Fruit fly (Drosophila melanogaster) whole organism, wandering third instar larva: ENCODE results near the gene shv.
A peak's percentile ranks its signal among the peaks of the same experiment; 100 is the strongest.

Experiments used
- CG32264 ChIP-seq: fragments of 200-800 bp; sonication (Bioruptor generic); optimal IDR thresholded peaks from 2 replicates; lab custom pipeline; 2016; ENCODE audit warnings: missing biosample characterization, missing genetic modification characterization
- CG9705 ChIP-seq: fragments of 200-800 bp; sonication (Bioruptor generic); optimal IDR thresholded peaks from 2 replicates; lab custom pipeline; 2018; ENCODE audit warnings: missing biosample characterization, mild to moderate bottlenecking, missing genetic modification characterization
- CrebA ChIP-seq: fragments of 200-800 bp; sonication (Bioruptor generic); optimal IDR thresholded peaks from 2 replicates; lab custom pipeline; 2016; ENCODE audit warnings: missing biosample characterization, mild to moderate bottlenecking, missing genetic modification characterization, borderline replicate concordance
- Dfd ChIP-seq: fragments of >200 bp; optimal IDR thresholded peaks from 2 replicates; lab custom pipeline; 2017; ENCODE audit warnings: missing biosample characterization, missing genetic modification characterization
- Dif ChIP-seq: fragments of 200-275, 200-300 bp; sonication (Bioruptor generic); optimal IDR thresholded peaks from 2 replicates; lab custom pipeline; 2018; ENCODE audit warnings: missing biosample characterization, missing genetic modification characterization; ENCODE audit not compliant: partially characterized antibody
- GATAd ChIP-seq: sonication (Bioruptor generic); optimal IDR thresholded peaks from 2 replicates; lab custom pipeline; 2016; ENCODE audit warnings: missing biosample characterization, missing genetic modification characterization
- HLH106 ChIP-seq: fragments of 200-800 bp; optimal IDR thresholded peaks from 3 replicates; lab custom pipeline; 2019; ENCODE audit warnings: missing biosample characterization, mild to moderate bottlenecking, missing genetic modification characterization, moderate library complexity
- Hnf4 ChIP-seq: fragments of 200-800 bp; sonication (Bioruptor generic); optimal IDR thresholded peaks from 2 replicates; lab custom pipeline; 2016; ENCODE audit warnings: missing biosample characterization, mild to moderate bottlenecking, missing genetic modification characterization
- Hr78 ChIP-seq: fragments of >200 bp; optimal IDR thresholded peaks from 2 replicates; lab custom pipeline; 2017; ENCODE audit warnings: missing biosample characterization, missing genetic modification characterization
- Hr83 ChIP-seq: fragments of 200-300 bp; sonication (Bioruptor generic); optimal IDR thresholded peaks from 2 replicates; lab custom pipeline; 2016; ENCODE audit warnings: missing biosample characterization, mild to moderate bottlenecking, missing genetic modification characterization, moderate library complexity; ENCODE audit not compliant: poor library complexity, severe bottlenecking
- Jra ChIP-seq: sonication (Bioruptor generic); optimal IDR thresholded peaks from 2 replicates; lab custom pipeline; 2016; ENCODE audit warnings: missing biosample characterization, missing genetic modification characterization
- Mio ChIP-seq: sonication (Bioruptor generic); optimal IDR thresholded peaks from 2 replicates; lab custom pipeline; 2016; ENCODE audit warnings: missing biosample characterization, missing genetic modification characterization
- Myc ChIP-seq: fragments of >200 bp; optimal IDR thresholded peaks from 2 replicates; lab custom pipeline; 2017
- N ChIP-seq: fragments of >200 bp; optimal IDR thresholded peaks from 2 replicates; lab custom pipeline; 2018; ENCODE audit warnings: missing biosample characterization, missing external identifiers, missing genetic modification characterization
- OdsH ChIP-seq: fragments of 200-800 bp; sonication (Bioruptor generic); optimal IDR thresholded peaks from 2 replicates; lab custom pipeline; 2016; ENCODE audit warnings: missing biosample characterization, mild to moderate bottlenecking, missing genetic modification characterization
- Rel ChIP-seq, 2 experiments: fragments of 200-800 bp; sonication (Bioruptor generic) in 1 of 2; optimal IDR thresholded peaks; 2 replicates in 1 of 2; 3 replicates in 1 of 2; lab custom pipeline; 2016 to 2019; ENCODE audit warnings: mild to moderate bottlenecking in 2 of 2, missing biosample characterization in 2 of 2, missing genetic modification characterization in 2 of 2, moderate library complexity in 1 of 2
- Sp1 ChIP-seq: fragments of 200-800 bp; sonication (Bioruptor generic); optimal IDR thresholded peaks from 3 replicates; lab custom pipeline; 2019; ENCODE audit warnings: missing biosample characterization, mild to moderate bottlenecking, missing genetic modification characterization, moderate library complexity
- Vsx2 ChIP-seq: fragments of 200-300, 225-300 bp; sonication (Bioruptor generic); optimal IDR thresholded peaks from 2 replicates; lab custom pipeline; 2018; ENCODE audit warnings: missing biosample characterization, missing genetic modification characterization; ENCODE audit not compliant: partially characterized antibody
- br ChIP-seq: fragments of 200-800 bp; sonication (Bioruptor generic); optimal IDR thresholded peaks from 2 replicates; lab custom pipeline; 2016; ENCODE audit warnings: missing biosample characterization, missing genetic modification characterization
- brk ChIP-seq: fragments of 200-800 bp; sonication (Bioruptor generic); optimal IDR thresholded peaks from 2 replicates; lab custom pipeline; 2016; ENCODE audit warnings: missing biosample characterization, mild to moderate bottlenecking, missing genetic modification characterization
- dl ChIP-seq, 2 experiments: fragments of 175-275, 200-275 bp in 1 of 2; fragments of 200-275 bp in 1 of 2; sonication (Bioruptor generic); optimal IDR thresholded peaks; lab custom pipeline; 2018; ENCODE audit warnings: mild to moderate bottlenecking in 2 of 2, missing biosample characterization in 2 of 2, missing genetic modification characterization in 2 of 2, moderate library complexity in 2 of 2; ENCODE audit not compliant: partially characterized antibody in 2 of 2, insufficient read depth in 1 of 2
- dmrt93B ChIP-seq: fragments of 200-800 bp; sonication (Bioruptor generic); optimal IDR thresholded peaks from 2 replicates; lab custom pipeline; 2018; ENCODE audit warnings: missing biosample characterization, mild to moderate bottlenecking, missing genetic modification characterization
- dsf ChIP-seq: sonication (Bioruptor generic); optimal IDR thresholded peaks from 2 replicates; lab custom pipeline; 2016; ENCODE audit warnings: missing biosample characterization, missing genetic modification characterization, borderline replicate concordance
- ey ChIP-seq: fragments of 200-800 bp; sonication (Bioruptor generic); optimal IDR thresholded peaks from 2 replicates; lab custom pipeline; 2016; ENCODE audit warnings: missing biosample characterization, missing genetic modification characterization
- foxo ChIP-seq, 2 experiments: fragments of 200-800 bp; sonication (Bioruptor generic); optimal IDR thresholded peaks; 2 replicates in 1 of 2; 3 replicates in 1 of 2; lab custom pipeline; 2016 to 2017; ENCODE audit warnings: missing biosample characterization in 2 of 2, missing genetic modification characterization in 2 of 2
- fru ChIP-seq: fragments of 200-800 bp; sonication (Bioruptor generic); optimal IDR thresholded peaks from 3 replicates; lab custom pipeline; 2016; ENCODE audit warnings: missing biosample characterization, mild to moderate bottlenecking, missing genetic modification characterization
- h ChIP-seq: fragments of 200-800 bp; sonication (Bioruptor generic); optimal IDR thresholded peaks from 3 replicates; lab custom pipeline; 2016; ENCODE audit warnings: missing biosample characterization, mild to moderate bottlenecking, missing genetic modification characterization
- jim ChIP-seq: fragments of 175-275, 200-325 bp; sonication (Bioruptor generic); optimal IDR thresholded peaks from 2 replicates; lab custom pipeline; 2016; ENCODE audit warnings: missing biosample characterization, mild to moderate bottlenecking, missing genetic modification characterization
- lola ChIP-seq: fragments of >200 bp; optimal IDR thresholded peaks from 2 replicates; lab custom pipeline; 2017; ENCODE audit warnings: missing biosample characterization, missing genetic modification characterization
- psq ChIP-seq: fragments of 200-800 bp; sonication (Bioruptor generic); optimal IDR thresholded peaks from 3 replicates; lab custom pipeline; 2017; ENCODE audit warnings: missing biosample characterization, mild to moderate bottlenecking, missing genetic modification characterization, moderate library complexity
- rgr ChIP-seq: fragments of 200-800 bp; sonication (Bioruptor generic); optimal IDR thresholded peaks from 3 replicates; lab custom pipeline; 2016; ENCODE audit warnings: missing biosample characterization, mild to moderate bottlenecking, missing genetic modification characterization
- sage ChIP-seq: fragments of 200-800 bp; sonication (Bioruptor generic); optimal IDR thresholded peaks from 2 replicates; lab custom pipeline; 2016; ENCODE audit warnings: missing biosample characterization, mild to moderate bottlenecking, missing genetic modification characterization
- sv ChIP-seq: fragments of 200-800 bp; sonication (Bioruptor generic); optimal IDR thresholded peaks from 3 replicates; lab custom pipeline; 2016; ENCODE audit warnings: missing biosample characterization, missing genetic modification characterization
- tai ChIP-seq: sonication (Bioruptor generic); optimal IDR thresholded peaks from 2 replicates; lab custom pipeline; 2016; ENCODE audit warnings: missing biosample characterization, missing genetic modification characterization
- woc ChIP-seq: sonication (Bioruptor generic); optimal IDR thresholded peaks from 2 replicates; lab custom pipeline; 2016; ENCODE audit warnings: missing biosample characterization, mild to moderate bottlenecking, missing genetic modification characterization

The shv gene

DNA sequence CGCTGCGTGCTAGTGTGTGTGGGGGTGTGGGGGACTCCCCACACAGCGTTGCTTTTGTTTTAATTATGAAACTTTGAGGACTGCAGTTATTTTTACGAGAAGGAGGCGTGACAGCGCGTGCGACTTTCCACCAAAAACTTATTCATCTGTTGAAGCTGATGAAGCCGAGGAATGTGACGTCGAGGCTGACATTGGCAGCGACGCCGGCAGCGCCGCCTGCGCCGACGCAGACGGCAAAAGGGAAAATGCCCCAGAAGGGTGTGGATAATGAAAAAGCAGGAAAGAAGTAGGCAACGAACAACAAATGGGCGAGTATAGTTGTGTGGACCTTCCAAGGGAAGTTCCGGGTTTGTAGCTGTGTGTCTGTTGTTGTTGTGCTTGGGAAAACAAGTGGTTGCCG is 14.8 kb downstream of the shv start:
- TF ChIP-seq Rel (GFP tag; optimal IDR thresholded peaks at IDR 0.05; lab: Kevin White, UChicago) (no peak), Rel (tag; optimal IDR thresholded peaks at IDR 0.05; lab: Kevin White, UChicago) (peak; percentile 0), h (no peak)

DNA sequence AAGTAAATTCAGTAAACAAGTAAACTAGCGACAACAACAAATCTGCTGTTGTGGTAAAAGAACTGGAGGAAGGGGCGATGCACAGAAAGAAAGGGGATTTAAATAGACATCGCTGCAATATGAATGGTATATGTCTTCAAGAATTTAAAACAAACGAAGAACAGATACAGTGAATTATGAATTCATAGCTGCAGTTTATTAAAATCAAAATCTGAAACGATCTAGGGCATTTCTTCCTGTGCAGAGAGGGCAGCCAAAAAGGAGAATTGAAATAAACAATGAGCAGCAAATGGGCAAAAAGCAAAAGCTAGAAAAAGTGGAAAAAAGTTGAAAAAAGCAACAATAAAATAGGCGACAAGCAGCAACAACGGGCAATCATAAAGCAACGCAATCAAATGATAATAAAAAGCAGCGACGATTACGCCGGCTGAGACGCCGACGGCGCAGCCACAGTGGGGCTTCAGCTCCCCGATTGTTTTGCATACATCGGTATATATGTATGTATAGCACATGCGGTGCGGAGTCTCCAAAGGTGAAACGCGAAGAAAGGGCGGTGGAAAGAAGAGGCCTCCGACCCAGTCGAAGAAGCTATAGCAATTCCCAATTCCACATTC is 15.9 kb downstream of the shv start:
- TF ChIP-seq Vsx2 (GFP tag; lab: Kevin White, UChicago) (no peak), dmrt93B (GFP tag; lab: Kevin White, UChicago) (peak; percentile 17), CrebA (no peak), ey (GFP tag; lab: Kevin White, UChicago) (peak; percentile 67), br (peak; percentile 93), jim (no peak), GATAd (GFP tag; lab: Kevin White, UChicago) (no peak), Dif (GFP tag; lab: Kevin White, UChicago) (no peak), CG32264 (GFP tag; lab: Kevin White, UChicago) (peak; percentile 36), brk (GFP tag; lab: Kevin White, UChicago) (no peak), tai (GFP tag; lab: Kevin White, UChicago) (no peak), foxo (GFP tag; optimal IDR thresholded peaks at IDR 0.05; lab: Kevin White, UChicago) (peak; percentile 46 to 65), dsf (GFP tag; lab: Kevin White, UChicago) (no peak), rgr (GFP tag; lab: Kevin White, UChicago) (peak; percentile 60), OdsH (GFP tag; lab: Kevin White, UChicago) (peak; percentile 42), woc (peak; percentile 1), Rel (GFP tag; optimal IDR thresholded peaks at IDR 0.05; lab: Kevin White, UChicago) (peak; percentile 66), Rel (tag; optimal IDR thresholded peaks at IDR 0.05; lab: Kevin White, UChicago) (peak; percentile 44), sage (GFP tag; lab: Kevin White, UChicago) (no peak), Dfd (GFP tag; lab: Kevin White, UChicago) (no peak), Jra (GFP tag; lab: Kevin White, UChicago) (no peak), Sp1 (GFP tag; lab: Kevin White, UChicago) (peak; percentile 60), Hnf4 (GFP tag; lab: Kevin White, UChicago) (peak; percentile 51), sv (GFP tag; lab: Kevin White, UChicago) (peak; percentile 16), psq (GFP tag; lab: Kevin White, UChicago) (peak; percentile 70), HLH106 (tag; lab: Kevin White, UChicago) (peak; percentile 39), h (peak; percentile 65), fru (peak; percentile 51), dl (GFP tag; optimal IDR thresholded peaks at IDR 0.05; lab: Kevin White, UChicago; ENCODE audit: insufficient read depth in 1 of 2, partially characterized antibody in 2 of 2) (no peak), Myc (lab: Kevin White, UChicago) (no peak)
- TF ChIP-seq, all 38 proteins: peak for 16

DNA sequence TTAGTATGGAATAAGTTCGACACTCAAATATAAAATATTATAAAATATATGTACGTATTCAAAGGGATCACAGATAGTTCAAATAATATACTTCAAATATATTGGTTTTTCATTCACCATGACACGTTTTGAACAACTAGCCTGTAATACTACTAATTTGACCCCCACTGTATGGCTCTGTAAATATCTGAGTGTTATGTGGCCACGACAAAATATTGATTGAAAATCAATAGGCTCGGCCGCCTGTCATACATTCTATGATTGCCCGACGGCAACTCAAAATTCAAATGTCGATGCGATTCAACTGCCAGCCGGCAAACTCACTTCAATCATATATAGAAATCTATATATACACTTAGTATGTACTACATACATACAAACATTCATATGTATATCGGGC is 17.0 kb downstream of the shv start:
- TF ChIP-seq Hr78 (no peak), br (no peak), Hnf4 (GFP tag; lab: Kevin White, UChicago) (no peak), jim (no peak), Mio (GFP tag; lab: Kevin White, UChicago) (no peak), OdsH (GFP tag; lab: Kevin White, UChicago) (no peak), lola (no peak), CrebA (no peak), Jra (GFP tag; lab: Kevin White, UChicago) (no peak), dsf (GFP tag; lab: Kevin White, UChicago) (no peak), Hr83 (GFP tag; lab: Kevin White, UChicago) (no peak), CG9705 (GFP tag; lab: Kevin White, UChicago) (no peak), Rel (GFP tag; optimal IDR thresholded peaks at IDR 0.05; lab: Kevin White, UChicago) (no peak), Rel (tag; optimal IDR thresholded peaks at IDR 0.05; lab: Kevin White, UChicago) (no peak), ey (GFP tag; lab: Kevin White, UChicago) (no peak), GATAd (GFP tag; lab: Kevin White, UChicago) (no peak), h (no peak), foxo (GFP tag; optimal IDR thresholded peaks at IDR 0.05; lab: Kevin White, UChicago) (no peak), N (GFP tag; lab: Kevin White, UChicago) (no peak), sage (GFP tag; lab: Kevin White, UChicago) (no peak)
- TF ChIP-seq, all 38 proteins: peak for 0
